Worm (Caenorhabditis elegans): ENCODE data around the gene T20D4.10.
"Not testable (repeated sequence)": the region's sequence is repeated elsewhere in the genome, so short reads cannot be mapped to it uniquely, and the experiment has no call there.

DNA sequence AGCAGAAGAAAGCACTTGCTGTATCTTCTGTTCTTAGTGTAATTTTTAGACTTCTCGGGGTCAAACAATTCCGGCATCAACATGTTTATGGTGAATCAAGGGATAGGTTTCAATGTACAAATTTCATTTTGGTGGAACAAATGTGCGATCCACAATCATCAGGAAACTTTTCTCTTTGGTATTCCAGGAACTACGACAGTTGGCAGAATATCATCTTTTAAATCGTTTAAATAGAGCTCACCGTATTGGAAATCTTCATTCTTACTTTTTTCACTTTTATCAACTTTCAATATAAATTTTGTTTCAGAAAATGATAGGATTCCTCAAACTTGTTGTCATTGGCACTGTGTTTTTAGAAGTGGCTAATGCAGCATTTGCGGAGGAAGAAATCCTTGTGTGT, 3.3 kb upstream of the T20D4.10 start, which contains the start of gene T20D4.12:
- not testable (repeated sequence) for TF ChIP-seq nhr-12 (tag; optimal IDR thresholded peaks at IDR 0.05); nhr-28 (tag; optimal IDR thresholded peaks at IDR 0.05); M03D4.4 (tag; optimal IDR thresholded peaks at IDR 0.05); sptf-1 (tag; optimal IDR thresholded peaks at IDR 0.05); unc-62 (GFP tag; optimal IDR thresholded peaks at IDR 0.05); ceh-83 (GFP tag; optimal IDR thresholded peaks at IDR 0.05); nhr-76 (tag; optimal IDR thresholded peaks at IDR 0.05); lsy-2 (tag; optimal IDR thresholded peaks at IDR 0.05); unc-39 (tag; optimal IDR thresholded peaks at IDR 0.05); nhr-237 (tag; optimal IDR thresholded peaks at IDR 0.05); pha-4 (tag; optimal IDR thresholded peaks at IDR 0.05); ceh-43 (GFP tag; optimal IDR thresholded peaks at IDR 0.05); snpc-4 (tag; optimal IDR thresholded peaks at IDR 0.05); ces-1 (GFP tag; optimal IDR thresholded peaks at IDR 0.05)

Data from whole organism, mixed stage, embryonic.